Fruit fly (Drosophila melanogaster) whole organism, prepupa: ENCODE measurements around the gene CG10866.

Experiments used
- CG1621 ChIP-seq: fragments of 200-800 bp; sonication (Bioruptor generic); optimal IDR thresholded peaks from 3 replicates; lab custom pipeline; 2018; ENCODE audit warnings: missing biosample characterization, mild to moderate bottlenecking, missing genetic modification characterization
- CG16779 ChIP-seq: fragments of 200-800 bp; sonication (Bioruptor generic); optimal IDR thresholded peaks from 3 replicates; lab custom pipeline; 2017; ENCODE audit warnings: missing biosample characterization, mild to moderate bottlenecking, missing genetic modification characterization
- CG32006 ChIP-seq: fragments of 200-800 bp; sonication (Bioruptor generic); optimal IDR thresholded peaks from 3 replicates; lab custom pipeline; 2017; ENCODE audit warnings: missing biosample characterization, mild to moderate bottlenecking, missing genetic modification characterization
- CG6163 ChIP-seq: fragments of 200-800 bp; sonication (Bioruptor generic); IDR thresholded peaks from 3 replicates; pipeline ENCODE4 v1.3.6; 2022; ENCODE audit warnings: missing biosample characterization, missing genetic modification characterization
- CG6276 ChIP-seq: fragments of 200-800 bp; sonication (Bioruptor generic); optimal IDR thresholded peaks from 2 replicates; lab custom pipeline; 2017; ENCODE audit warnings: missing biosample characterization, mild to moderate bottlenecking, missing genetic modification characterization
- CG6854 ChIP-seq: fragments of 200-800 bp; sonication (Bioruptor generic); optimal IDR thresholded peaks from 2 replicates; lab custom pipeline; 2017; ENCODE audit warnings: missing biosample characterization, mild to moderate bottlenecking, missing genetic modification characterization
- CG7368 ChIP-seq: fragments of 200-800 bp; sonication (Bioruptor generic); optimal IDR thresholded peaks from 3 replicates; lab custom pipeline; 2016; ENCODE audit warnings: missing biosample characterization, missing genetic modification characterization
- CG8119 ChIP-seq: fragments of 200-800 bp; sonication (Bioruptor generic); IDR thresholded peaks from 3 replicates; pipeline ENCODE4 v1.3.6; 2022; ENCODE audit warnings: missing biosample characterization, missing genetic modification characterization
- CG8319 ChIP-seq: fragments of 200-800 bp; sonication (Bioruptor generic); optimal IDR thresholded peaks from 3 replicates; lab custom pipeline; 2016; ENCODE audit warnings: missing biosample characterization, missing genetic modification characterization
- CG8632 ChIP-seq: fragments of 200-800 bp; sonication (Bioruptor generic); optimal IDR thresholded peaks from 3 replicates; lab custom pipeline; 2016; ENCODE audit warnings: missing biosample characterization, missing genetic modification characterization
- Eip75B ChIP-seq: fragments of 200-800 bp; sonication (Bioruptor generic); optimal IDR thresholded peaks from 3 replicates; lab custom pipeline; 2016; ENCODE audit warnings: missing biosample characterization, missing genetic modification characterization
- Eip78C ChIP-seq: fragments of 200-800 bp; sonication (Bioruptor generic); peaks from one replicate; lab custom pipeline; 2016; ENCODE audit warnings: missing biosample characterization, missing genetic modification characterization
- Ets21C ChIP-seq: fragments of 200-800 bp; sonication (Bioruptor generic); optimal IDR thresholded peaks from 3 replicates; lab custom pipeline; 2016; ENCODE audit warnings: missing biosample characterization, missing genetic modification characterization
- Ets96B ChIP-seq: fragments of 200-800 bp; optimal IDR thresholded peaks from 2 replicates; lab custom pipeline; 2019; ENCODE audit warnings: missing biosample characterization, mild to moderate bottlenecking, missing genetic modification characterization, moderate library complexity
- Hr38 ChIP-seq: sonication (Bioruptor generic); optimal IDR thresholded peaks from 2 replicates; lab custom pipeline; 2016; ENCODE audit warnings: missing biosample characterization, missing genetic modification characterization
- Hr4 ChIP-seq: fragments of 200-800 bp; sonication (Bioruptor generic); optimal IDR thresholded peaks from 3 replicates; lab custom pipeline; 2016; ENCODE audit warnings: missing biosample characterization, missing genetic modification characterization
- Lpt ChIP-seq: fragments of 200-800 bp; sonication (Bioruptor generic); optimal IDR thresholded peaks from 3 replicates; lab custom pipeline; 2016; ENCODE audit warnings: missing biosample characterization, missing genetic modification characterization
- Met ChIP-seq: fragments of 200-800 bp; sonication (Bioruptor generic); optimal IDR thresholded peaks from 3 replicates; lab custom pipeline; 2016; ENCODE audit warnings: missing biosample characterization, missing genetic modification characterization
- Sox14 ChIP-seq: fragments of 200-800 bp; sonication (Bioruptor generic); optimal IDR thresholded peaks from 3 replicates; lab custom pipeline; 2016; ENCODE audit warnings: missing biosample characterization, missing genetic modification characterization
- dac ChIP-seq: fragments of 200-800 bp; sonication (Bioruptor generic); optimal IDR thresholded peaks from 2 replicates; lab custom pipeline; 2017; ENCODE audit warnings: missing biosample characterization, mild to moderate bottlenecking, missing genetic modification characterization
- dsx ChIP-seq: fragments of 200-800 bp; optimal IDR thresholded peaks from 3 replicates; lab custom pipeline; 2019; ENCODE audit warnings: missing biosample characterization, mild to moderate bottlenecking, missing genetic modification characterization, moderate library complexity; ENCODE audit not compliant: poor library complexity, severe bottlenecking
- eg ChIP-seq: fragments of 200-800 bp; sonication (Bioruptor generic); IDR thresholded peaks from 3 replicates; pipeline ENCODE4 v1.3.6; 2022; ENCODE audit warnings: missing biosample characterization, missing genetic modification characterization
- esn ChIP-seq: fragments of 200-800 bp; sonication (Bioruptor generic); optimal IDR thresholded peaks from 2 replicates; lab custom pipeline; 2016; ENCODE audit warnings: missing biosample characterization, mild to moderate bottlenecking, missing genetic modification characterization, moderate library complexity
- fd59A ChIP-seq: fragments of 200-800 bp; sonication (Bioruptor generic); optimal IDR thresholded peaks from 2 replicates; lab custom pipeline; 2017; ENCODE audit warnings: missing biosample characterization, mild to moderate bottlenecking, missing genetic modification characterization, missing genetic modification reagents
- fd85E ChIP-seq: fragments of 200-800 bp; sonication (Bioruptor generic); optimal IDR thresholded peaks from 3 replicates; lab custom pipeline; 2016; ENCODE audit warnings: missing biosample characterization, missing genetic modification characterization
- fkh ChIP-seq: fragments of 200-800 bp; sonication (Bioruptor generic); optimal IDR thresholded peaks from 3 replicates; lab custom pipeline; 2017; ENCODE audit warnings: missing biosample characterization, mild to moderate bottlenecking, missing genetic modification characterization, moderate library complexity
- salr ChIP-seq, 2 experiments: fragments of 200-800 bp; sonication (Bioruptor generic); optimal IDR thresholded peaks; 3 replicates each; lab custom pipeline; 2016 to 2018; ENCODE audit warnings: missing biosample characterization in 2 of 2, missing genetic modification characterization in 2 of 2, mild to moderate bottlenecking in 1 of 2
- ss ChIP-seq, 2 experiments: fragments of 200-800 bp; sonication (Bioruptor generic); optimal IDR thresholded peaks; 2 replicates in 1 of 2; 3 replicates in 1 of 2; lab custom pipeline; 2017 to 2018; ENCODE audit warnings: mild to moderate bottlenecking in 2 of 2, missing biosample characterization in 2 of 2, missing genetic modification characterization in 2 of 2, moderate library complexity in 1 of 2
- svp ChIP-seq: fragments of 200-800 bp; sonication (Bioruptor generic); peaks from one replicate; lab custom pipeline; 2016; ENCODE audit warnings: missing biosample characterization, missing genetic modification characterization

The CG10866 gene

dm6 chr3L:3937806-3938205 lies at the start of gene CG10866:
CG10866 (minus strand) TSS chr3L:3937992.
- TF ChIP-seq Eip78C (GFP tag; lab: Kevin White, UChicago) = peak; percentile 36
- no peak for TF ChIP-seq CG6163 (GFP tag; lab: Robert Waterston, UW)
- peak; percentile 82 for TF ChIP-seq fkh
- peak; percentile 34 for TF ChIP-seq svp

dm6 chr3L:3983466-3983946 lies 45.7 kb upstream of the CG10866 start, which contains the start of gene scrt:
scrt (plus strand) TSS chr3L:3983896.
- TF ChIP-seq Hr4 (GFP tag; lab: Kevin White, UChicago) (no peak), CG6163 (GFP tag; lab: Robert Waterston, UW) (0 out of 3 replicates have a peak, but pooled peaks have one; percentile 15), svp (peak; percentile 57)

dm6 chr3L:3980027-3980426 lies 42.2 kb upstream of the CG10866 start:
- TF ChIP-seq esn (GFP tag; lab: Kevin White, UChicago) = no peak
- no peak for TF ChIP-seq Hr38
- no peak for TF ChIP-seq eg (GFP tag; lab: Robert Waterston, UW)
- no peak for TF ChIP-seq Sox14 (GFP tag; lab: Kevin White, UChicago)
- TF ChIP-seq Lpt (GFP tag; lab: Kevin White, UChicago) = no peak
- TF ChIP-seq salr (GFP tag; optimal IDR thresholded peaks at IDR 0.05; lab: Kevin White, UChicago) = no peak
- TF ChIP-seq ss (GFP tag; optimal IDR thresholded peaks at IDR 0.05; lab: Kevin White, UChicago) = no peak
- TF ChIP-seq Ets96B (tag; lab: Kevin White, UChicago) = no peak
- TF ChIP-seq fd85E (GFP tag; lab: Kevin White, UChicago) = no peak
- no peak for TF ChIP-seq dac (GFP tag; lab: Kevin White, UChicago)
- TF ChIP-seq CG16779 (tag; lab: Kevin White, UChicago) = no peak
- TF ChIP-seq CG8319 (GFP tag; lab: Kevin White, UChicago) = no peak
- no peak for TF ChIP-seq CG1621 (tag; lab: Kevin White, UChicago)
- no peak for TF ChIP-seq CG32006
- no peak for TF ChIP-seq CG6854 (GFP tag; lab: Kevin White, UChicago)
- TF ChIP-seq CG6163 (GFP tag; lab: Robert Waterston, UW) = no peak
- no peak for TF ChIP-seq Eip75B (GFP tag; lab: Kevin White, UChicago)
- no peak for TF ChIP-seq fd59A
- TF ChIP-seq CG6276 (GFP tag; lab: Kevin White, UChicago) = no peak
- TF ChIP-seq, all 60 proteins: peak for 0

- no peak for TF ChIP-seq Eip75B (GFP tag; lab: Kevin White, UChicago)
- TF ChIP-seq dsx = no peak
- no peak for TF ChIP-seq eg (GFP tag; lab: Robert Waterston, UW)
- TF ChIP-seq CG7368 (GFP tag; lab: Kevin White, UChicago) = no peak
- TF ChIP-seq Ets21C (GFP tag; lab: Kevin White, UChicago) = no peak
- TF ChIP-seq CG8119 (GFP tag; lab: Robert Waterston, UW) = no peak
Observed at dm6 chr3L:3978762-3979516, 41.1 kb upstream of the CG10866 start.

- peak; percentile 16 for TF ChIP-seq Met
- no peak for TF ChIP-seq CG8632 (GFP tag; lab: Kevin White, UChicago)
Observed at dm6 chr3L:3977622-3978355, 40.0 kb upstream of the CG10866 start.
